Fruit fly (Drosophila melanogaster): ENCODE results near the gene CG32591.
A peak's percentile ranks its signal among the peaks of the same experiment; 100 is the strongest.

The CG32591 gene

dm6 chrX:14952097-14952844 lies 23.5 kb upstream of the CG32591 start:
- TF ChIP-seq CG9948 (tag; optimal IDR thresholded peaks at IDR 0.05) (peak; percentile 67), CG12605 (GFP tag; IDR thresholded peaks at IDR 0.05) (peak; percentile 82), CG4496 (GFP tag; IDR thresholded peaks at IDR 0.05) (peak; percentile 91), CG14655 (GFP tag; optimal IDR thresholded peaks at IDR 0.05) (peak; percentile 81), CG8159 (tag; optimal IDR thresholded peaks at IDR 0.05) (peak; percentile 76), Pif1B (GFP tag; optimal IDR thresholded peaks at IDR 0.05) (peak; percentile 80), CG8301 (tag; optimal IDR thresholded peaks at IDR 0.05) (peak; percentile 81), gl (tag; optimal IDR thresholded peaks at IDR 0.05) (peak; percentile 58), CG34367 (tag; optimal IDR thresholded peaks at IDR 0.05) (peak; percentile 72), D1 (tag; optimal IDR thresholded peaks at IDR 0.05) (peak; percentile 39), rn (GFP tag; IDR thresholded peaks at IDR 0.05) (peak; percentile 58), EcR (GFP tag; optimal IDR thresholded peaks at IDR 0.05) (no peak), CG32121 (GFP tag; IDR thresholded peaks at IDR 0.05) (peak; percentile 88), CG10348 (GFP tag; IDR thresholded peaks at IDR 0.05) (peak; percentile 67), Snoo (tag; optimal IDR thresholded peaks at IDR 0.05) (peak; percentile 80), Ets98B (GFP tag; IDR thresholded peaks at IDR 0.05) (peak; percentile 87), CG17806 (tag; optimal IDR thresholded peaks at IDR 0.05) (peak; percentile 68), CG15710 (tag; optimal IDR thresholded peaks at IDR 0.05) (peak; percentile 60), Pif1A (GFP tag; optimal IDR thresholded peaks at IDR 0.05) (peak; percentile 79), CG13204 (GFP tag; optimal IDR thresholded peaks at IDR 0.05) (no peak), fd96Ca (GFP tag; IDR thresholded peaks at IDR 0.05) (peak; percentile 88)

- TF ChIP-seq CG13204 (GFP tag; optimal IDR thresholded peaks at IDR 0.05): no peak
- TF ChIP-seq Snoo (tag; optimal IDR thresholded peaks at IDR 0.05): no peak
- TF ChIP-seq D1 (tag; optimal IDR thresholded peaks at IDR 0.05): no peak
- no peak for TF ChIP-seq CG14655 (GFP tag; optimal IDR thresholded peaks at IDR 0.05)
- TF ChIP-seq fd96Ca (GFP tag; IDR thresholded peaks at IDR 0.05): peak; percentile 18; the same call in 1 of the 3 replicates
- peak; percentile 11; the same call in 2 of the 3 replicates for TF ChIP-seq CG4496 (GFP tag; IDR thresholded peaks at IDR 0.05)
- TF ChIP-seq Ets98B (GFP tag; IDR thresholded peaks at IDR 0.05): no peak; the same call in 1 of the 2 replicates
- TF ChIP-seq rn (GFP tag; IDR thresholded peaks at IDR 0.05): no peak
- TF ChIP-seq CG17806 (tag; optimal IDR thresholded peaks at IDR 0.05): no peak
- no peak for TF ChIP-seq CG34367 (tag; optimal IDR thresholded peaks at IDR 0.05)
- no peak for TF ChIP-seq CG10348 (GFP tag; IDR thresholded peaks at IDR 0.05)
- no peak for TF ChIP-seq EcR (GFP tag; optimal IDR thresholded peaks at IDR 0.05)
- TF ChIP-seq gl (tag; optimal IDR thresholded peaks at IDR 0.05): no peak
- no peak for TF ChIP-seq Pif1A (GFP tag; optimal IDR thresholded peaks at IDR 0.05)
- TF ChIP-seq CG12605 (GFP tag; IDR thresholded peaks at IDR 0.05): no peak
- no peak for TF ChIP-seq CG32121 (GFP tag; IDR thresholded peaks at IDR 0.05)
Observed at dm6 chrX:14951346-14951862, 22.7 kb upstream of the CG32591 start.

DNA sequence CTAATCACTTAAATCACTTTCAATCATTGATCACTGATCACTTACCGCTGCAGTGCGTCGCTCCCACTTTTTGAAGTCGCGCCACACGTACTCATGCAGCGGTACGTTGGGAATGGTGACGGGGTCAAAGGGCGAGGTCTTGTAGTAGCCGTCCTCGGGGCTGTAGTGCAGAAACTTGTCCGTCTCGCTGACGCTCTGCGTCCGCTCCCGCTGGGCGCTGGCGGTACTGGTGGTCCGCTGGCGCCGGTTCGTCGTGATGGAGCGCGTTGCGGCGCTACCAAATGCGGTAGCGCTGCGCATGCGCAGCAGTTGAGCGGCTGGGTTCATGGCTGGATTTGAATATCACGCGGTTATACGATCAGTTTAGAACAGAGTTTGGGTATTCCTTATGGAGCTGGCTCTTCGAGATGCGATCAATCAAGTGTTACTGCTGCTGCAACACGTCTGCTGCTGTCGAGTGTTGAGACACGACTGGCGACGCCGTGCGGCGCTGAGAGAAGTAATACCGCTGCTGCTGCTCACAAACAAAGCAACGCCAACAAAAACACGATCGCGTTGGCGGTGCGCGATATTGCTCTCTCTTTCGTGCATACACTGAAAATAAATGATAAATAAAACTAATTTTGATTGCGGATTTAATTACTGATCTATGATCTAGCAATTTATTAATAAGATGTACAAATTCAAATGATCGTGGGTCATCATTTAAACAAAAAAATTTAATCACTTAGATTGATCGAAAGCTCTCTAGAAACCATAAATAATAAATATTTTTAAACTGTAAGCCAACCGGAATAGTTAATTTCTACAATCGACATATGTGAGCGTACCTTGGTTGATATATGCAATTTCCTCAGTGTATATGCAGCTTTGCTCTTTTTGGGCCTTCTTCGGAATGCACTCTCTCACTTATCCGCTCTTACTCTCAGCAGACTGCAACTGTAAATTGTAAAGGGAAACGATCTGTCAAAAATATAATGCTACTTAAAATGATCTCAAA lies 21.8 kb upstream of the CG32591 start:
- TF ChIP-seq CG15710 (tag; optimal IDR thresholded peaks at IDR 0.05) (peak; percentile 99), Snoo (tag; optimal IDR thresholded peaks at IDR 0.05) (peak; percentile 99), CG4496 (GFP tag; IDR thresholded peaks at IDR 0.05) (peak; percentile 97), CG13204 (GFP tag; optimal IDR thresholded peaks at IDR 0.05) (peak; percentile 96), D1 (tag; optimal IDR thresholded peaks at IDR 0.05) (peak; percentile 98), CG8159 (tag; optimal IDR thresholded peaks at IDR 0.05) (peak; percentile 99), Pif1B (GFP tag; optimal IDR thresholded peaks at IDR 0.05) (peak; percentile 97), CG32121 (GFP tag; IDR thresholded peaks at IDR 0.05) (peak; percentile 97), CG8301 (tag; optimal IDR thresholded peaks at IDR 0.05) (peak; percentile 99), CG34367 (tag; optimal IDR thresholded peaks at IDR 0.05) (peak; percentile 98), gl (tag; optimal IDR thresholded peaks at IDR 0.05) (peak; percentile 95), rn (GFP tag; IDR thresholded peaks at IDR 0.05) (peak; percentile 84), CG17806 (tag; optimal IDR thresholded peaks at IDR 0.05) (peak; percentile 97), Pif1A (GFP tag; optimal IDR thresholded peaks at IDR 0.05) (peak; percentile 98), EcR (GFP tag; optimal IDR thresholded peaks at IDR 0.05) (peak; percentile 73), CG10348 (GFP tag; IDR thresholded peaks at IDR 0.05) (peak; percentile 88), fd96Ca (GFP tag; IDR thresholded peaks at IDR 0.05) (peak; percentile 84; the same call in 2 of the 3 replicates), CG14655 (GFP tag; optimal IDR thresholded peaks at IDR 0.05) (peak; percentile 100), CG12605 (GFP tag; IDR thresholded peaks at IDR 0.05) (peak; percentile 91), Ets98B (GFP tag; IDR thresholded peaks at IDR 0.05) (peak; percentile 93), CG9948 (tag; optimal IDR thresholded peaks at IDR 0.05) (peak; percentile 98)

DNA sequence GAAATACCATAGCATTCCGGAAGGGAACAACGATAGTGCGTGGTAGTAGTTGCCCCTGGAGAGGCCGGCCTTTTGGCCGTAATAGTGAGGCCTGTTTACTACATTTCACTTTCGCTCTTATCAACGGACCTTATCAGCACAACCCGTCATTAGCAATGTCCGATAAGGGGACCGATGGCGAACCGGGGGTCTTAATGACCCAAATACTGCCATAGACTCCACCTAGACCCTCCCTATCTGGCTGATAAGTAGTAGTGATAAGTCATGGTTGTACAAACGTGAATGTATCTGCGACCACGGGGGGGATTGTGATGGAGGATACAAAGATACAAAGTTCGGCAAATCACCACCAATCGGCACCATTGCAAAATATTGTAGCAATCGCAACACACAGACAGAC lies 20.5 kb upstream of the CG32591 start:
- TF ChIP-seq Ets98B (GFP tag; IDR thresholded peaks at IDR 0.05) (no peak), fd96Ca (GFP tag; IDR thresholded peaks at IDR 0.05) (0 out of 3 replicates have a peak, but pooled peaks have one; percentile 13), Snoo (tag; optimal IDR thresholded peaks at IDR 0.05) (no peak), CG4496 (GFP tag; IDR thresholded peaks at IDR 0.05) (peak; percentile 47; the same call in 1 of the 3 replicates), EcR (GFP tag; optimal IDR thresholded peaks at IDR 0.05) (peak; percentile 84)
